Worm (Caenorhabditis elegans): ENCODE measurements around the gene ZC443.4.

Gene ZC443.4

ce11 chrV:12814481-12814882, 5.2 kb downstream of the ZC443.4 start (continued):
- TF ChIP-seq snpc-3.4 (tag; optimal IDR thresholded peaks at IDR 0.05) = no peak

ce11 chrV:12814022-12814421, 5.7 kb downstream of the ZC443.4 start, which contains the start of gene ZC443.3:
ZC443.3 (minus strand) TSS chrV:12814122.
- TF ChIP-seq D2030.7 (GFP tag; IDR thresholded peaks at IDR 0.05) (no peak), repo-1 (tag; optimal IDR thresholded peaks at IDR 0.05) (no peak), bed-2 (GFP tag; IDR thresholded peaks at IDR 0.05) (no peak), ets-4 (GFP tag; optimal IDR thresholded peaks at IDR 0.05) (no peak), snpc-1.3 (tag; optimal IDR thresholded peaks at IDR 0.05; ENCODE audit: insufficient read depth) (no peak), akir-1 (GFP tag; optimal IDR thresholded peaks at IDR 0.05) (no peak), sea-2 (GFP tag; IDR thresholded peaks at IDR 0.05) (no peak), mes-4 (tag; optimal IDR thresholded peaks at IDR 0.05) (no peak), B0035.1 (tag; optimal IDR thresholded peaks at IDR 0.05) (no peak), ceh-27 (GFP tag; optimal IDR thresholded peaks at IDR 0.05) (no peak), attf-3 (GFP tag; conservative IDR thresholded peaks at IDR 0.05) (no peak), rpc-1 (optimal IDR thresholded peaks at IDR 0.05) (no peak), rpc-1 (tag; optimal IDR thresholded peaks at IDR 0.05) (no peak), ZK185.1 (tag; optimal IDR thresholded peaks at IDR 0.05; ENCODE audit: poor library complexity, severe bottlenecking) (no peak), ceh-40 (GFP tag; IDR thresholded peaks at IDR 0.05) (no peak), ccch-3 (GFP tag; optimal IDR thresholded peaks at IDR 0.05) (no peak), ztf-22 (GFP tag; optimal IDR thresholded peaks at IDR 0.05) (no peak)

- TF ChIP-seq hlh-26 (GFP tag; conservative IDR thresholded peaks at IDR 0.05) (no peak), tlf-1 (GFP tag; optimal IDR thresholded peaks at IDR 0.05) (no peak), F55B11.4 (tag; optimal IDR thresholded peaks at IDR 0.05; ENCODE audit: borderline replicate concordance, insufficient read depth) (no peak), B0035.1 (tag; optimal IDR thresholded peaks at IDR 0.05) (no peak), ceh-58 (GFP tag; IDR thresholded peaks at IDR 0.05) (no peak), B0336.3 (GFP tag; IDR thresholded peaks at IDR 0.05) (no peak), ama-1 (optimal IDR thresholded peaks at IDR 0.05) (no peak), ama-1 (GFP tag; optimal IDR thresholded peaks at IDR 0.05) (peak in 1 of 2 experiments; percentile 55), K11D2.4 (GFP tag; IDR thresholded peaks at IDR 0.05) (0 out of 2 replicates have a peak, but pooled peaks have one; percentile 14), efl-1 (GFP tag; optimal IDR thresholded peaks at IDR 0.05) (no peak), bed-1 (GFP tag; IDR thresholded peaks at IDR 0.05) (no peak), unc-130 (GFP tag; optimal IDR thresholded peaks at IDR 0.05) (no peak), aptf-2 (GFP tag; conservative IDR thresholded peaks at IDR 0.05) (no peak), die-1 (tag; optimal IDR thresholded peaks at IDR 0.05) (no peak), akir-1 (GFP tag; optimal IDR thresholded peaks at IDR 0.05) (no peak), ztf-3 (GFP tag; optimal IDR thresholded peaks at IDR 0.05) (no peak), T07F8.4 (tag; optimal IDR thresholded peaks at IDR 0.05) (no peak), ets-4 (GFP tag; optimal IDR thresholded peaks at IDR 0.05) (no peak), nfyb-1 (GFP tag; IDR thresholded peaks at IDR 0.05) (0 out of 2 replicates have a peak, but pooled peaks have one; percentile 63), C06A6.2 (GFP tag; conservative IDR thresholded peaks at IDR 0.05) (peak; percentile 12; the same call in 1 of the 2 replicates), nhr-90 (tag; optimal IDR thresholded peaks at IDR 0.05) (no peak), Y79H2A.3 (GFP tag; conservative IDR thresholded peaks at IDR 0.05) (no peak), B0261.1 (tag; optimal IDR thresholded peaks at IDR 0.05) (no peak), bed-2 (GFP tag; IDR thresholded peaks at IDR 0.05) (no peak), cebp-1 (GFP tag; IDR thresholded peaks at IDR 0.05) (no peak), cebp-1 (tag; optimal IDR thresholded peaks at IDR 0.05) (peak; percentile 23), lin-40 (tag; optimal IDR thresholded peaks at IDR 0.05) (no peak), hrde-1 (tag; optimal IDR thresholded peaks at IDR 0.05; ENCODE audit: borderline replicate concordance) (no peak), Y53G8AR.9 (GFP tag; conservative IDR thresholded peaks at IDR 0.05) (no peak), lsy-27 (tag; optimal IDR thresholded peaks at IDR 0.05; ENCODE audit: borderline replicate concordance, insufficient read depth) (no peak), snpc-1.1 (tag; optimal IDR thresholded peaks at IDR 0.05; ENCODE audit: insufficient read depth) (no peak), ztf-22 (GFP tag; optimal IDR thresholded peaks at IDR 0.05) (no peak), ZK185.1 (tag; optimal IDR thresholded peaks at IDR 0.05; ENCODE audit: poor library complexity, severe bottlenecking) (no peak)
Observed at ce11 chrV:12811810-12812209, 7.9 kb downstream of the ZC443.4 start.
